Worm (Caenorhabditis elegans) whole organism, L4/young adult: ENCODE data around the gene Y54G2A.11.

Experiments
- W03F9.2 ChIP-seq: fragments of 150-350 bp; optimal IDR thresholded peaks from 2 replicates; lab custom pipeline; 2014; ENCODE audit warnings: missing biosample characterization, missing genetic modification characterization
- dao-5 ChIP-seq: sonication (generic microtip); optimal IDR thresholded peaks from 2 replicates; lab custom pipeline; 2016; ENCODE audit warnings: missing genotype, missing genetic modification characterization, moderate library complexity, missing compliant biosample characterization
- him-1 ChIP-seq: sonication (generic microtip); optimal IDR thresholded peaks from 2 replicates; lab custom pipeline; 2016; ENCODE audit warnings: missing genotype, missing genetic modification reagents, missing genetic modification characterization, missing compliant biosample characterization

ce11 chrIV:2799389-2799788 is 27.8 kb upstream of the Y54G2A.11 start, which contains the start of gene Y54G2A.10:
- no peak for TF ChIP-seq dao-5 (tag; lab: Kevin White, UChicago)
- no peak for TF ChIP-seq him-1 (tag; lab: Kevin White, UChicago)
- no peak for TF ChIP-seq W03F9.2 (tag; lab: Kevin White, UChicago)
